Fruit fly (Drosophila melanogaster): ENCODE results near the gene CG10479.
A peak's percentile ranks its signal among the peaks of the same experiment; 100 is the strongest.

The CG10479 gene

DNA sequence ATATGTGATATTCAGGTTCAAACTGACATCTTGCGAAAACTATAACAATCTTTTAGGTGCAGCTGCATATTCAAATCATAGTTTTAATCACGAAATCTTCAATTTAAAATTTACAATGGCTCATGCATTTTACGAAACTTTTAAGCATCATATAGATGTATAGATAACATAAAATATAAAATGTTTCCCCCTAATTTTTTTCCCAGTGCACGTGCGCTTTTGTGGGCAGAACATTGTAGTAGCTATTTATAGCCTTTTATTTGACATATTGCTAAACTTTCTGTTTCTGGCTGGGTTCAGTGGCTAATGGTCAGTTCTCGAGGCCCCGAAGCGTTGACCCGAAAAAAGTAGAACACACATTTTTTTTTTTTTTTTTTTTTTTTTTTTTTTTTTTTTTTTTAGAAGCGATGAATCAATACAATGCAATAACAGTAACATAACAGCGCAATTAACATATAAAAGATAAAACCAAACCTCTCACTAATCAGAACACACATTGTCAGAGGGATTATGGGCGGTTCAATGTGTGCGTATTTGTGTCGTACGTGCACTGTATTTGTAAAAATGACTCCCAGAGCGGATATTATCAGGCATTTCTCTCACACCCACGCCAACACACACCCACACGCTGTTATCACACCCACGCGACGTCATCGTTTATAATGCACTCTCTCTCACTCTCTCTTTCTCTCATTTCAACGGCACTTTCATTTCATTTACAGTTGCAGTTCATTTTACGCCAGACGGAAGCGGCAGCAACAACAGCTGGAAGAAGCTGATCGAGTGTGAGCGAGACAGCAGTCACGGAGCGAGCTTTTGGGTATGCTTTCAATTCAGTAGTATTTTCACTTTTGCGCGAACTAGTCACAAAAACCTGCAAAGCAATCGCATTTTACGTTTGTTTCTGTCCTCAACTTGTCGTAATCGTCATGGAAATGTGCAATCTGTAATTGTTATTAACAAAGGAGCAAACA, 49.5 kb downstream of the CG10479 start:
- peak; percentile 54; the same call in 2 of the 3 replicates for TF ChIP-seq CG6163 (GFP tag; IDR thresholded peaks at IDR 0.05)
- TF ChIP-seq Gug (GFP tag; IDR thresholded peaks at IDR 0.05), result no peak
- no peak for TF ChIP-seq salr (GFP tag; optimal IDR thresholded peaks at IDR 0.05)
- TF ChIP-seq ss (GFP tag; optimal IDR thresholded peaks at IDR 0.05), result peak in 1 of 2 experiments; percentile 7
- TF ChIP-seq esn (GFP tag; optimal IDR thresholded peaks at IDR 0.05), result peak; percentile 42
- peak; percentile 35 for TF ChIP-seq Sox102F (GFP tag; optimal IDR thresholded peaks at IDR 0.05)
- TF ChIP-seq CG4318 (GFP tag; optimal IDR thresholded peaks at IDR 0.05), result no peak
- TF ChIP-seq CG32006 (GFP tag; optimal IDR thresholded peaks at IDR 0.05), result peak; percentile 22
- TF ChIP-seq CG16779 (tag; optimal IDR thresholded peaks at IDR 0.05), result peak; percentile 29
- TF ChIP-seq fd59A (GFP tag; optimal IDR thresholded peaks at IDR 0.05), result no peak
- TF ChIP-seq eg (GFP tag; IDR thresholded peaks at IDR 0.05), result peak; percentile 59; the same call in 1 of the 3 replicates
- no peak for TF ChIP-seq CG3032 (tag; optimal IDR thresholded peaks at IDR 0.05)
- TF ChIP-seq Hr39 (GFP tag; optimal IDR thresholded peaks at IDR 0.05), result peak; percentile 25
- TF ChIP-seq CG8319 (GFP tag; optimal IDR thresholded peaks at IDR 0.05), result no peak
- TF ChIP-seq acj6 (GFP tag; optimal IDR thresholded peaks at IDR 0.05), result peak; percentile 22
- TF ChIP-seq CG6792 (GFP tag; optimal IDR thresholded peaks at IDR 0.05), result no peak
- TF ChIP-seq CG11762 (GFP tag; optimal IDR thresholded peaks at IDR 0.05; ENCODE audit: insufficient read depth), result no peak
- TF ChIP-seq topi (GFP tag; optimal IDR thresholded peaks at IDR 0.05), result peak; percentile 28
- TF ChIP-seq Blimp-1 (GFP tag; optimal IDR thresholded peaks at IDR 0.05), result peak; percentile 97
- no peak for TF ChIP-seq Ets21C (GFP tag; optimal IDR thresholded peaks at IDR 0.05)
- TF ChIP-seq CG6808 (GFP tag; optimal IDR thresholded peaks at IDR 0.05), result no peak
- TF ChIP-seq CG8119 (GFP tag; IDR thresholded peaks at IDR 0.05), result no peak; the same call in 2 of the 3 replicates
- TF ChIP-seq CG9139 (GFP tag; optimal IDR thresholded peaks at IDR 0.05), result peak; percentile 0
- TF ChIP-seq Smox (GFP tag; optimal IDR thresholded peaks at IDR 0.05), result peak; percentile 8
- TF ChIP-seq Hr4 (GFP tag; optimal IDR thresholded peaks at IDR 0.05), result peak; percentile 48
- no peak for TF ChIP-seq CG7368 (GFP tag; optimal IDR thresholded peaks at IDR 0.05)
- peak; percentile 36 for TF ChIP-seq pdm3 (GFP tag; optimal IDR thresholded peaks at IDR 0.05)
- TF ChIP-seq vri (GFP tag; optimal IDR thresholded peaks at IDR 0.05), result peak; percentile 54
- no peak for TF ChIP-seq CG10669 (GFP tag; optimal IDR thresholded peaks at IDR 0.05)
- no peak for TF ChIP-seq CG11902 (GFP tag; optimal IDR thresholded peaks at IDR 0.05)
- peak; percentile 1 for TF ChIP-seq Eip75B (GFP tag; optimal IDR thresholded peaks at IDR 0.05)
- peak; percentile 19 for TF ChIP-seq achi (GFP tag; optimal IDR thresholded peaks at IDR 0.05)
- TF ChIP-seq spab (GFP tag; optimal IDR thresholded peaks at IDR 0.05), result no peak
- TF ChIP-seq Ets96B (tag; optimal IDR thresholded peaks at IDR 0.05), result no peak
- TF ChIP-seq CG3919 (GFP tag; optimal IDR thresholded peaks at IDR 0.05), result peak; percentile 58
- no peak for TF ChIP-seq CG8632 (GFP tag; optimal IDR thresholded peaks at IDR 0.05)
- TF ChIP-seq Hr38 (GFP tag; optimal IDR thresholded peaks at IDR 0.05), result no peak
- peak; percentile 14 for TF ChIP-seq dsx (GFP tag; optimal IDR thresholded peaks at IDR 0.05; ENCODE audit: poor library complexity, severe bottlenecking)
- TF ChIP-seq svp (GFP tag), result peak; percentile 82
- peak; percentile 37; the same call in 1 of the 2 replicates for TF ChIP-seq CG15336 (GFP tag; IDR thresholded peaks at IDR 0.05)
- no peak for TF ChIP-seq CG34406 (GFP tag; optimal IDR thresholded peaks at IDR 0.05)
- no peak for TF ChIP-seq dac (GFP tag; optimal IDR thresholded peaks at IDR 0.05)
- TF ChIP-seq Eip78C (GFP tag), result peak; percentile 72
- TF ChIP-seq Eip93F (GFP tag; optimal IDR thresholded peaks at IDR 0.05), result no peak
- peak; percentile 46 for TF ChIP-seq CG1621 (tag; optimal IDR thresholded peaks at IDR 0.05)
- no peak for TF ChIP-seq CG11294 (GFP tag; IDR thresholded peaks at IDR 0.05)
- peak; percentile 22 for TF ChIP-seq Sox14 (GFP tag; optimal IDR thresholded peaks at IDR 0.05)
- peak; percentile 19 for TF ChIP-seq Met (GFP tag; optimal IDR thresholded peaks at IDR 0.05)
- TF ChIP-seq cyc (GFP tag; optimal IDR thresholded peaks at IDR 0.05), result no peak
